Fruit fly (Drosophila melanogaster): ENCODE measurements around the gene colt.
A peak's percentile ranks its signal among the peaks of the same experiment; 100 is the strongest.

colt gene

DNA sequence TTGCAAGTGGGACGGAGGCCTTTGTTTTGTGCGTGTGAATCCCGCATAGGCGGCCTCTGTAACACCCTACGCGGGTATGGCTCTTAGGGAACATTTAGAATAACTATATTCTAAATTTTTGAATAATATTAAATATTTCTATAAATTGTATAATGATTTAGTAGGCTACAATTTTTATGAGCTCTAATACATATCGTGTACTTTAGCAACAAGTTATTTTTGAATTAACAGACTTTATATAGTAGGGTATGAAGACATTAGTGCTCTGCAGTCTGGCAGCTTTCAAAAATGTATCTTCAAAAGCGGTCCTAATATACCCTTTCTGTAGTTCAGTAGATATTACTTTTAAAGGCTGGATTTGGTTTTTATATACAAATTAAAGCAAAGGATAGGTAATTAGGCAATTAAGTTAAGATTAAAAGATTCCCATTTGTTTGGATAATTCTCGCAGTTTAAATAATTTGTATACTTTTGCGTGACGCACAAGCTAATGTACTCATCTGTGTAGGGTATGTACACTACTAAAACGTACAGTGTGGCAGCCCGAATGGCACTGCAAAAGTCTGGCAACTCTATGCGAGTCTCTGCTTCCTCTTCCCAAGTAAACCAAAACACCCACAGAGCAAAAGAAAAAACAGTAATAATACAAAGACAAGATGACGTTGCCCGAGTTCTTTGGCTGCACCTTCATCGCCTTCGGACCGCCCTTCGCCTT is 4.1 kb downstream of the colt start, which contains the start of the genes Snx21 and aph-1 (continued):
- TF ChIP-seq vfl (GFP tag; optimal IDR thresholded peaks at IDR 0.05) = peak; percentile 88
- TF ChIP-seq CG33557 (GFP tag; optimal IDR thresholded peaks at IDR 0.05) = peak; percentile 88
- peak; percentile 94 for TF ChIP-seq CG13424 (tag; optimal IDR thresholded peaks at IDR 0.05)
- peak; percentile 88 for TF ChIP-seq CG11456 (GFP tag; IDR thresholded peaks at IDR 0.05)
- no peak for TF ChIP-seq hth (optimal IDR thresholded peaks at IDR 0.05)
- TF ChIP-seq pum (GFP tag; optimal IDR thresholded peaks at IDR 0.05) = peak; percentile 92
- TF ChIP-seq CG3995 (GFP tag; optimal IDR thresholded peaks at IDR 0.05) = peak; percentile 18
- peak; percentile 88 for TF ChIP-seq CG6854 (GFP tag; optimal IDR thresholded peaks at IDR 0.05)
- peak; percentile 84; the same call in 1 of the 2 replicates for TF ChIP-seq MBD-R2 (GFP tag; IDR thresholded peaks at IDR 0.05)
- TF ChIP-seq slou (GFP tag; optimal IDR thresholded peaks at IDR 0.05) = peak; percentile 84
- TF ChIP-seq Mes4 (GFP tag; optimal IDR thresholded peaks at IDR 0.05) = peak; percentile 77
- peak; percentile 36 for TF ChIP-seq CG31388 (GFP tag; optimal IDR thresholded peaks at IDR 0.05)
- no peak for TF ChIP-seq Kr (GFP tag; optimal IDR thresholded peaks at IDR 0.05)
- TF ChIP-seq unpg (GFP tag; optimal IDR thresholded peaks at IDR 0.05) = peak; percentile 94
- TF ChIP-seq Tbp (GFP tag; optimal IDR thresholded peaks at IDR 0.05) = no peak
- peak; percentile 90 for TF ChIP-seq corto (GFP tag; optimal IDR thresholded peaks at IDR 0.05)
- no peak for TF ChIP-seq dimm (GFP tag; IDR thresholded peaks at IDR 0.05)
- peak; percentile 95 for TF ChIP-seq CG15269 (tag; optimal IDR thresholded peaks at IDR 0.05)
- peak; percentile 91 for TF ChIP-seq CG34422 (GFP tag; IDR thresholded peaks at IDR 0.05)
- peak; percentile 74 for TF ChIP-seq Gsc (GFP tag; IDR thresholded peaks at IDR 0.05)
- peak; percentile 94 for TF ChIP-seq dysf (GFP tag; IDR thresholded peaks at IDR 0.05)
- TF ChIP-seq CG7357 (GFP tag; IDR thresholded peaks at IDR 0.05) = peak; percentile 84; the same call in 2 of the 3 replicates
- TF ChIP-seq ken (GFP tag; IDR thresholded peaks at IDR 0.05) = peak; percentile 79
- TF ChIP-seq CG4328 (GFP tag; optimal IDR thresholded peaks at IDR 0.05) = peak; percentile 93
- peak; percentile 54 for TF ChIP-seq CG12236 (GFP tag; optimal IDR thresholded peaks at IDR 0.05)
- peak; percentile 92 for TF ChIP-seq CG7556 (GFP tag; optimal IDR thresholded peaks at IDR 0.05)
- peak; percentile 85 for TF ChIP-seq CG3847 (GFP tag; IDR thresholded peaks at IDR 0.05)
- peak; percentile 46 for TF ChIP-seq ac (GFP tag; optimal IDR thresholded peaks at IDR 0.05)
- peak; percentile 87 for TF ChIP-seq CG11723 (GFP tag; optimal IDR thresholded peaks at IDR 0.05)
- peak; percentile 80 for TF ChIP-seq CG31224 (GFP tag; IDR thresholded peaks at IDR 0.05)
- TF ChIP-seq Nf-YC (tag; optimal IDR thresholded peaks at IDR 0.05) = peak; percentile 87
- peak; percentile 63 for TF ChIP-seq Jarid2 (GFP tag; optimal IDR thresholded peaks at IDR 0.05)
- peak; percentile 63; the same call in 1 of the 2 replicates for TF ChIP-seq chm (GFP tag; IDR thresholded peaks at IDR 0.05)
- TF ChIP-seq NC2α (GFP tag; optimal IDR thresholded peaks at IDR 0.05) = peak; percentile 79
- peak; percentile 56; the same call in 2 of the 3 replicates for TF ChIP-seq otp (GFP tag; IDR thresholded peaks at IDR 0.05)
- TF ChIP-seq CG4707 (GFP tag; optimal IDR thresholded peaks at IDR 0.05) = peak; percentile 51
- peak; percentile 93 for TF ChIP-seq Chrac-16 (GFP tag; optimal IDR thresholded peaks at IDR 0.05)
- TF ChIP-seq CG13123 (GFP tag; optimal IDR thresholded peaks at IDR 0.05) = peak; percentile 76
- peak; percentile 87 for TF ChIP-seq CG4820 (GFP tag; optimal IDR thresholded peaks at IDR 0.05)
- TF ChIP-seq lov (optimal IDR thresholded peaks at IDR 0.05) = no peak
- 0 out of 3 replicates have a peak, but pooled peaks have one; percentile 56 for TF ChIP-seq lov (GFP tag; IDR thresholded peaks at IDR 0.05)
- TF ChIP-seq toy (GFP tag; IDR thresholded peaks at IDR 0.05) = peak; percentile 78
- TF ChIP-seq HLHmδ (GFP tag; optimal IDR thresholded peaks at IDR 0.05) = peak; percentile 20
- TF ChIP-seq esg (GFP tag; conservative IDR thresholded peaks at IDR 0.05) = peak; percentile 85
- TF ChIP-seq kay (GFP tag; optimal IDR thresholded peaks at IDR 0.05) = peak; percentile 92
- peak in 1 of 2 experiments; percentile 64 for TF ChIP-seq tll (GFP tag; optimal IDR thresholded peaks at IDR 0.05)
- TF ChIP-seq CG12299 (tag; optimal IDR thresholded peaks at IDR 0.05) = peak; percentile 85
- no peak for TF ChIP-seq CG7963 (GFP tag; IDR thresholded peaks at IDR 0.05; ENCODE audit: partially characterized antibody)
- peak; percentile 90 for TF ChIP-seq CG9932 (GFP tag; IDR thresholded peaks at IDR 0.05)
- no peak for TF ChIP-seq Dfd (GFP tag; optimal IDR thresholded peaks at IDR 0.05)
